Worm (Caenorhabditis elegans): ENCODE results near the gene asp-9.

The asp-9 gene

DNA sequence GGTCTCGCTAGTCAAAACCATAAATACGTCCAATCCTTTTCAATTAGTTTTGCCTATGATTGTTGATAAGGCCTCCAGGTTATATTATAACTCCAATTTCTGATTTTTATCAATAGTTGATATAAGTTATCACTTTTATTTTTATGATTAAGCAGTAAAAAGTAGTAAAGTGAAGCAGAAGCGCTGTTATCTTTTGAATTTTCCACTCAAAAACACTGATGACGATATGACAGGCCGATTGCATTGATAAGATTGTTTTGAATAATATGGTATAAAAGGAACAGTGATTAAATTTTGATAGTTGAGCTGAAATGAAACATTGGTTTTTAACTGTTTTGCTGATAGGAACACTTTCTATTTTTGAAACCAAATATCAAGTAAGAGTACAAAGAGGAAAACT, at the start of gene asp-9:
TSS of gene asp-9 (plus strand) at position 312 of the 400 bp plus-strand sequence.
- TF ChIP-seq unc-62 (GFP tag; optimal IDR thresholded peaks at IDR 0.05), result no peak

DNA sequence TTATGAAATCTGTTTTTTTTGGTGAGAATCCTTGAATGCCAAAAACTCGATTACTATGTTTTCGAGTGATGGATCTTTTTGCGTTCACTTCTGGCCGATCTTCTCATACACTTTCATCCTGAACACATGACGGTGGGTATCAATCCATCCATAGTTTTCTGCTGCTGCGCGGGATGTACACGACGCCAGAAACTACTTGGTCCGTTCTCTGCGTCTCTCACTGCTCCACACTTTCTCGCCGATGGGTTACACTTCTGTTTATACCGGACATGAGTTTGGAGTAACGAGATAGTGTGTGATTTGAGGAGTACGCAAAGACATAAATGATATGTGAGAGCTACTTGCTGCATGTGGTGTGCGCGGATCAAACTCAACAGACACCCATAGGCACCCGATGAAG, 45.0 kb upstream of the asp-9 start:
- no peak for TF ChIP-seq unc-62 (GFP tag; optimal IDR thresholded peaks at IDR 0.05)

DNA sequence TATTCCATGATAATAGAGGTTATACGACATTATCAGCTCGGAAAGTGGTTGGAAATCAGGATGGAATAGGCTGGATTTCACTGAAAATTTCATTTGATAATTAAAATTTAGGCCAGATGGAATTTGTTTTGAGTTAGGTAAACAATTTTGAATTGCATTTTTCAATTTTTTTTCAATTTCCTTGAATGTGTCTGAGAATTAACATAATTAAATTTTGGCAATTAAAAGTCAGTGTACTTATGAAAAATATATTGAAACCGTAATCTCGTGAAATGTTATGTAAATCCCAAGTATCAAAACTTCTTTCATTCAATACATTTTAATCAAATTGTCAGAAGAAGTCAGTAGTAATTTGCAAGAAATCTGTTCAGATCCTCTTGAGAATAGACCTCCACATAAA, 39.7 kb upstream of the asp-9 start:
- TF ChIP-seq unc-62 (GFP tag; optimal IDR thresholded peaks at IDR 0.05), result no peak

DNA sequence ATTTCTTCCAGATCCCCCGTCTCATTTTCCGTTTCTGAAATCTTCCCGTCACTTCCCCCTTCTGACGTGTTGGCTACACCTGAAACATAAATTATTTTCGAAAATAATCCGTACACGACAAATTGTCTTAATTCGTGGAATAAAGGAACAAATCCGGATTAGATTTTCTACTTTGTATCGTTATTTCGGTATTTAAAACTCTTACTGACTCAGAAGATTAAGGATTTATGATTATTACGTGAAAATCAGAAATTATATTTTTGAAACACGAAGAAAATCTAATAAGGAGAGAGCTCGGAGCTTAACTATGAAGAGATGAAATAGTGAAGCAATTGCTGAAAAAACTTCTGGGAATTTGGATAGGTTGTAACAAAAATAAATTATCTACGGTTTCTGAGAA, 36.3 kb upstream of the asp-9 start:
- TF ChIP-seq unc-62 (GFP tag; optimal IDR thresholded peaks at IDR 0.05), result no peak

DNA sequence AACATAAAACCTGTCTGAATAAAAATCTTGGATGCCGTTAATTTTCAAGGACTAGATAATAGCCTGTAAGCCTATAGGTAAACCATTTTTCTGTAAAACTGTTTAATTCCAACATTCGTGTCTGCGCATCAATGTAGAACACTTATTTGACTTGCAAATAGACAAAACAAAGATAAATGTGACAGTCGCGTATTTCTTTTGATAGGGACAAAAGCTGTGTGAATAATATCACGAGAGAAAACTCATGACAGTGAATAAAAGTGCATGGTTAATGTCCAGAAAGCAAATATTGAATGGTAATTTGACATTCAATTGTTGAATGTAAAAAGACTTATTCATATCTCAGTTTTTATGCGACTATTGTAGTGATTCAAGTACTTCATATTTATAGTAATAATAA, 34.2 kb upstream of the asp-9 start, which contains the start of gene C11D2.3:
TSS of gene C11D2.3 (plus strand) at position 301 of the 400 bp plus-strand sequence.
- TF ChIP-seq unc-62 (GFP tag; optimal IDR thresholded peaks at IDR 0.05), result no peak

DNA sequence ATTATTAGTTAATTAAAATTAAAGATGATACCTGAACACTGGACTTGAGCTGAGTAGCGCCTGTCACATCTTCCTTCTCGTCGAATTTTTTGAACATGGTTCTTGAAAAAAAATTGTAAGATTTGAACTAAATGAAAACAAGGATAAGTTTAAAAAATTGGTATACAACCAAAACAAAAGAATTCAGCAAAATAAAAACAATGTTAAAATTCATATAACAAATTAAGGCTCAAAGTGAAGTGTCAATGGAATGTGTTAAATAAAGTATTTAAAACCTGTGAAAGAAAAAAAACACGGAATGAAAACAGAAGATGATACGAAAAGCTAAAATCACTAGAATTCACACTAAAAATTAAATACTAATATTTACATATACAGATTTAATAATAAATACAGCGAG, 30.4 kb upstream of the asp-9 start, which contains the start of gene C11D2.7:
TSS of gene C11D2.7 (minus strand) at position 101 of the 400 bp plus-strand sequence.
- no peak for TF ChIP-seq unc-62 (GFP tag; optimal IDR thresholded peaks at IDR 0.05)

DNA sequence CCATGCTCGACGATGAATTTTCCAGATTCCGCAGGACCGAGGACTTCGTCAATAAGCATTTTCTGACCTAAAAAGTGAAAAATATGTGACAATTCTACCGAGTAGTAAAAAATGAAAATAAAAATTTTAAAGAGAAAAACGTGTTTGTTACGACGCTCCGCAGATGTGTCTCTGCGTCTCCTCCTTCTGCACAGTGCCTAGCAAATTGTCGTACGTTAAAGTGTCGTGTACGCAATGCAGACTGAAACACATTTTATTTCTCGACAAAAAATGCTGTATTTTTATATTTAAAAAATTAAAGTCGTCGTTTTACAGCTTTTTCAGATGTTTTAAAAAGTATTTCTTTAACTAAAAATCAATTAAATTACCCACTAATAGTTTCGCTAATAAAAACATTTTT, 28.9 kb upstream of the asp-9 start, which contains the start of gene C11D2.4:
TSS of gene C11D2.4 (minus strand) at position 128 of the 400 bp plus-strand sequence.
- no peak for TF ChIP-seq unc-62 (GFP tag; optimal IDR thresholded peaks at IDR 0.05)

DNA sequence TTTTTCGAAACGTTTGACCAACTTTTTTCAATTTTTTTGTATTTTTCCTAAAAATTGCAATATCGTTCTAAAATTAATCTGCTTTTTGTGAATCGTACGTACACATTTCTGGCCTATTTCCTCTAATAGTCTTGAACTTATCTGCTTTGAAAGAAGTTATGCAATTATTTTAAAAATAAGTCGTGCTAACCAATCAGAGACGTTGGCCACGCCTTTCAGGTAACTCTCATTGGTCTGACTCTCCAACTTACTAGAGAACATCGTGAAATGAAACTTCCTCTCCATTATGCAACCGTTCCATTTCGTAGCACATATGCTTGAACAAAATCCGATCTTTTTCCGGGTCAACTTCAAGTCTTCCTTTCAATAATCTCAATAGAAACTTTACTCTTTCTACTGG, 26.1 kb upstream of the asp-9 start:
- TF ChIP-seq unc-62 (GFP tag; optimal IDR thresholded peaks at IDR 0.05), result no peak

DNA sequence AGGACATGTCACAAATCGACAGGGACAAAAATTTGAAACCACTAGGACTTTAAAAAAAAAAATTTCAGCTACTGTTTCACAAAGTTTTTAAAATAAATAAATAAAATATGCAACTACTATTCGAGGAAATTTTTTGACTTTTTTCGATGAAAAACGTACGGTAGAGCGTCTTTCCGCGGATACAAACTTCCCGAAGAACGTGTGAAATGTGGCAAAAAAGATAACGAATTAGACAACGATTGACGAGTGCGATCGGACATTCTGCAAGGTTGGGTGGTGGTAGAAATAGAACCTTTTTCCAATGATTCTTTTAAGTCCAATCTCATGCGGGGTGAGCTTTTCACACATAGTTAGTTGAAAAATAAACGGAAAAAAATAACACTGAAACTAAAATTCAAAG, 19.9 kb upstream of the asp-9 start:
- TF ChIP-seq unc-62 (GFP tag; optimal IDR thresholded peaks at IDR 0.05), result no peak

DNA sequence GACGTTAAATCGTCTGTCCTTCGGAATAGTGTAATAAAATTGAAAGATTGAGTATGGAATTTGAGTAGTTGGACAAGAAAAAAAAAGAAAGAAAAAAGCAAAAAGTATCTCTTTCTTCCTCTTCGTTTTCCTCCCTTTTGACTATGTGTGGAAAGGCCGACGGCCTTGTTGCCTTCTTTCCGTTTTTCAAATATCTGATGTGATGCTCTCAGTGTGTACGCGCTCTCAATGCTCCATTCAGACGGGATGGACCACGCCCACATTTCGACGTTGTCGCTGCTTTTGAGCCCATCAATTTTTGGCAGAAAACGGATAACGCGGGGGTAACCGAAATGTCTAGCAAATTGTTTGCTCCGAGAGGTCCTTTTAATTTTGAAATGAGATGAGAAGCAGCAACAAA, 12.7 kb upstream of the asp-9 start:
- no peak for TF ChIP-seq unc-62 (GFP tag; optimal IDR thresholded peaks at IDR 0.05)

DNA sequence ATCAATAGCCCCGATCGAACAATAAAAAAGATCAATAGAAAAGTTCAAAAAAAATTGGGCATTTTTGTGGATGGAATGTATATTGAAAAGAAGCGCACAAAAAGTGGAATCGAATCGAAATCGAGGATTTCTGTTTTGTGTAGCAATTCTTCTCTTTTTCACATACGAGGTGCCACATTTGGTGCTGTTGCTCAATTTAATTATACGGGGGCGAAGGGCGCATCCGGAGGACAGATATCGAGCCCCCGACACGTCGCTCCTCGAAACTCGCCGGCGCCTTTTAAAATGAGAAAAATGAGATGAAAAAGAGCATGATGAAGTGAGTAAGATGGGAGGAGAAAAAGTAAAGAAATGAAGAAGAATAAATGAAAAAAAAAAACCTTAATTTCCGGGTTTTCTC, 8.3 kb upstream of the asp-9 start:
- TF ChIP-seq unc-62 (GFP tag; optimal IDR thresholded peaks at IDR 0.05), result no peak

DNA sequence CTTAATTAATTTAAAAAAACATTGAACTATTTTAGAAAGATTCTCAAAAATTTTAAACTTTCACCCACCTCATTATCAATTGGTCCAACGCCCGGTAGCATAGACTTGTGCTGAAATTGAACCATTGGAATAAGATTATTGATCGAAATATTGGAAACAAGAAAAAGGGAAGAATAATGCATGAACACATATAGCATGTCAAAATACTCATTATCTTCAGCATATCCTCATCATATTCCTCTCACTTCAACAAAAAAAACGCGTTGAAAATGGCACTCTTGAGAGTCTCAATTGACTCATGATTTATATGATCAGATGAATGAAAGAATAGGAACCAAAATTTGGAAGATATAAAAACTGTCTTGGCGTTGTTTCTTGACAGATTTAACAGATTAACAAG, 1.9 kb upstream of the asp-9 start, which contains the start of gene unc-77:
TSS of gene unc-77 (minus strand) at position 101 of the 400 bp plus-strand sequence.
- no peak for TF ChIP-seq unc-62 (GFP tag; optimal IDR thresholded peaks at IDR 0.05)

DNA sequence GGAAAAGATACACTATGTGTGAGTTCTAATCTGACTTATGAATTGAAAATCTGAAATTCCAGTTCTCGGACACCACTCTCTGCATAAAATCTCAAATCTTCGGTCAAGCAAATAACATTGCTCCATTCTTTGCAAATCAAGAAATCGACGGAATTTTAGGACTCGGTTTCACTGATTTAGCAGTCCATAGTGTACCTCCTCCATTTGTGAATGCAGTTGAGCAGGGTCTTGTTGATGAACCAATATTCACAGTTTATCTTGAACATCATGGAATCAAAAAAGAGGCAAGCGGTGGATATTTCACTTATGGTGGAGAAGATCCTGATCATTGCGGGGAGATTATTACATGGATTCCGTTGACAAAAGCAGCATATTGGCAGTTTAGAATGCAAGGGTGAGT, 1.5 kb downstream of the asp-9 start:
- TF ChIP-seq unc-62 (GFP tag; optimal IDR thresholded peaks at IDR 0.05), result no peak

DNA sequence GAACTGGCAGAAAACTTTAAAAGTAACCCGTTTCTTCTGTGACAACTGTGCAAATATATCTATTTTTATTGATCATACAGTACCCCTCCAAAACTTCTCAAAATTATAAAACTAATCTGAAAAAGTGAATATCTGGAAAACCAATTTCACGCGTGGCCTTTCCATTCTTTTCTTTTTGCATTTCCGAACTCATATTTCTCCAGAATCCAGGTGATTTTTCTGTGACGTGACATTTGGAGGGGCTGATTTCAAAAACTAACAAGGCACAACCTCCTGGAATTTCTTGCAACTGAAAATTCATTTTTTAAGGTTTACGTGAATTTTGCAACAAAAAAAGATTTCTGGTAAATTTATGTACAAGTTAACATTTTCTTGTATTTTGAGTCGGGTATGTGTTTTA, 14.6 kb downstream of the asp-9 start:
- no peak for TF ChIP-seq unc-62 (GFP tag; optimal IDR thresholded peaks at IDR 0.05)

DNA sequence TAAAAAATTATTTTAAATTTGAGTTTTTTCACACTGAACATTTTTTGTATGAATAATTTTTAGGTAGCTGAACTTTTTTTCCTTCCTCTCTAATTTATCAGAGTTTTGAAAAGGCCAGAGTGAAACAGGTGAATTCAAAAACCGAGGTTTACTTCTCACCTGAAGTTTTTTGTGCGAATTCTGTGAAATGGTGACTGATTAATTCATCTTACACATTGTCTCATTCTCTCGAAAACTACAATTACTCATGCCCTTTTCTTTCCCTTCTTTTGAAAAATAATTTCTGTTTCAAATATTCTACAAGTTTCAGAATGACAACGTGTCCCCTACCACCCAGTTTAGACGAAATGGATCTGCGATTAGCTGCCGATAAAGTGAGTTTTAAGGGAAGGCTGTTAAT, 16.1 kb downstream of the asp-9 start, which contains the start of gene tkr-2:
TSS of gene tkr-2 (plus strand) at position 301 of the 400 bp plus-strand sequence.
- no peak for TF ChIP-seq unc-62 (GFP tag; optimal IDR thresholded peaks at IDR 0.05)

DNA sequence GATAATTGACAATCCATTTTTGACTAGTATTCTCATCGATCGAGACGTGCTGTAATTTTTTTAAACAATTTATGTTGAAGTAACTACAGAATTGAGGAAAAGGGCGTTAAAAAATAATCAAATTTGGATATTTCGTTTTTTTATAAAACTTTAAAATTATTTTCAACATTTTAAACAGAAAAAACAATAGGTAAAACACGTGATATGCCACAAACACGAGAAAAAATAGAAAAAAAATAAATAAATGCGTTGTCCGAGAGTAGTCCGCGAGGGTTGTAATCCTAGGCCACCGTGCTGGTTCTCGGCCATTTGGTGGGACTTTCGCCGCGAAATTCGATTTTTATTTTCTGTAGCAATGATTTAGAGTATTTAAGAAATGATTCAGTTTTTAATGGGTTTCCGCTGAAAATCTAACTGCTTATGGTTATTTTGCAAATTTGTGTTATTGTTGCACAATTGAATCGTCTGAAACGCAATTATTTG, 20.6 kb downstream of the asp-9 start, which contains the start of gene C49A9.10:
TSS of gene C49A9.10 (minus strand) at position 51 of the 483 bp plus-strand sequence.
- no peak for TF ChIP-seq unc-62 (GFP tag; optimal IDR thresholded peaks at IDR 0.05)

DNA sequence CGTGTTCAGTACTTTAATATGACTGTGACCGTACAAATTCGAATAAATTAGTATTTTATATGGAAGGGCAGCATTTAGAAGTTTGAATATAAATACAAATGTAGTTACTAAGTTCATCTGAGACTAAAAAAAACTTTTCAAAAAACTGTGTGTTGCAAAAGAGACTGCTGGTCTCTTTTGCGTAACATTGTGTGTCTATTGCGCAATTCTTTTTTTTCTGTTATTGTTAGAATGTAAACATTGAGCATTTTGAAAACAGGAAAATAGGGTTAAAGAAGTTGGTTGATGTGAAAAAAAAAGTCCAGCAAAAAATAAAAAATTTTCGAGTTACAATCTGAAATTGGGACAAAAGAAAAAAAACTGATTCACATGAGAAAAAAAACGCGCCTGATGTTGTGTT, 23.6 kb downstream of the asp-9 start:
- TF ChIP-seq unc-62 (GFP tag; optimal IDR thresholded peaks at IDR 0.05), result no peak

DNA sequence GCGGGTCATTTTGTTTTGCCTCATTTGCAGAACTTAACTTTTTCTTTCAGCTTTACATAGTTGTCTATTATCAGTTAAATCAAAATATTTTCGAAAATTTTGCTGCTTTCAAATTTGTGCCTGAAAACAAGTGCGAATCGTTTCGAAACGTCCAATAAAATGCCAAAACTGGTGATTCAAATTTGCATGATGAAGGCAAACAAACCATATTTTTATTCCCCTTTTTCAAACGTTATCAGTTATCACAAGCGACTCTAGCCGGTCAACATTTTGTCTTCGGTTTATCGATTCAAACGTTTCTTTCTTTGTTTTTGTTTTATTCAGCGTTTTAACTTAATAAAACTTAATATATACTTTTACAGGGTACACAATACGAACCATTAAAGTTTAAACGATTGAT, 24.9 kb downstream of the asp-9 start, which contains the start of the genes ugt-24 and C49A9.6:
TSS of gene ugt-24 (minus strand) at position 147 of the 400 bp plus-strand sequence.
TSS of gene C49A9.6 (plus strand) at position 363 of the 400 bp plus-strand sequence.
- TF ChIP-seq unc-62 (GFP tag; optimal IDR thresholded peaks at IDR 0.05), result no peak
